Fruit fly (Drosophila melanogaster) whole organism, adult: ENCODE measurements around the gene CG31368.

Experiments
- CG11617 ChIP-seq: fragments of 200-800 bp; sonication (Bioruptor generic); optimal IDR thresholded peaks from 2 replicates; lab custom pipeline; 2017; ENCODE audit warnings: mild to moderate bottlenecking, missing biosample characterization, missing genetic modification reagents, missing genetic modification characterization
- CG12768 ChIP-seq: fragments of 200-800 bp; sonication (Bioruptor generic); optimal IDR thresholded peaks from 2 replicates; lab custom pipeline; 2017; ENCODE audit warnings: missing biosample characterization, missing genetic modification characterization, mild to moderate bottlenecking, moderate library complexity, missing genetic modification reagents
- CG1620 ChIP-seq: fragments of 200-800 bp; sonication (Bioruptor generic); optimal IDR thresholded peaks from 2 replicates; lab custom pipeline; 2016; ENCODE audit warnings: missing biosample characterization, missing genetic modification characterization
- CG33017 ChIP-seq: fragments of 200-800 bp; sonication (Bioruptor generic); optimal IDR thresholded peaks from 2 replicates; lab custom pipeline; 2018; ENCODE audit warnings: missing biosample characterization, mild to moderate bottlenecking, missing genetic modification characterization, moderate library complexity
- CG7045 ChIP-seq: fragments of 200-800 bp; sonication (Bioruptor generic); optimal IDR thresholded peaks from 2 replicates; lab custom pipeline; 2017; ENCODE audit warnings: missing biosample characterization, mild to moderate bottlenecking, missing genetic modification characterization
- CG7101 ChIP-seq: fragments of 200-800 bp; sonication (Bioruptor generic); optimal IDR thresholded peaks from 2 replicates; lab custom pipeline; 2018; ENCODE audit warnings: missing biosample characterization, mild to moderate bottlenecking, missing genetic modification characterization, moderate library complexity
- Clk ChIP-seq: fragments of 200-800 bp; sonication (Bioruptor generic); optimal IDR thresholded peaks from 2 replicates; lab custom pipeline; 2017; ENCODE audit warnings: missing biosample characterization, missing genetic modification characterization
- Hr96 ChIP-seq: fragments of 200-800 bp; sonication (Bioruptor generic); optimal IDR thresholded peaks from 2 replicates; lab custom pipeline; 2016; ENCODE audit warnings: missing biosample characterization, missing genetic modification characterization
- Mnt ChIP-seq: fragments of 200-800 bp; sonication (Bioruptor generic); optimal IDR thresholded peaks from 2 replicates; lab custom pipeline; 2016; ENCODE audit warnings: missing biosample characterization, mild to moderate bottlenecking, missing genetic modification characterization
- bab1 ChIP-seq: fragments of 200-800 bp; sonication (Bioruptor generic); optimal IDR thresholded peaks from 3 replicates; lab custom pipeline; 2019; ENCODE audit warnings: missing biosample characterization, mild to moderate bottlenecking, missing genetic modification characterization, moderate library complexity
- cnc ChIP-seq, 2 experiments: fragments of >200 bp; optimal IDR thresholded peaks; 2 replicates each; lab custom pipeline; 2017
- kay ChIP-seq: fragments of 200-800 bp; sonication (Bioruptor generic); peaks from one replicate; lab custom pipeline; 2016; ENCODE audit warnings: missing biosample characterization, missing genetic modification characterization, borderline replicate concordance
- ovo ChIP-seq: fragments of 200-800 bp; sonication (Bioruptor generic); optimal IDR thresholded peaks from 2 replicates; lab custom pipeline; 2016; ENCODE audit warnings: missing biosample characterization, missing genetic modification characterization
- pad ChIP-seq: fragments of 200-800 bp; sonication (Bioruptor generic); optimal IDR thresholded peaks from 3 replicates; lab custom pipeline; 2017; ENCODE audit warnings: missing biosample characterization, missing genetic modification characterization, mild to moderate bottlenecking, moderate library complexity, missing genetic modification reagents
- tj ChIP-seq: fragments of 200-800 bp; sonication (Bioruptor generic); optimal IDR thresholded peaks from 3 replicates; lab custom pipeline; 2017; ENCODE audit warnings: missing biosample characterization, mild to moderate bottlenecking, missing genetic modification characterization, moderate library complexity
- toe ChIP-seq: fragments of 200-800 bp; sonication (Bioruptor generic); optimal IDR thresholded peaks from 2 replicates; lab custom pipeline; 2016; ENCODE audit warnings: missing biosample characterization, missing genetic modification characterization

The CG31368 gene

DNA sequence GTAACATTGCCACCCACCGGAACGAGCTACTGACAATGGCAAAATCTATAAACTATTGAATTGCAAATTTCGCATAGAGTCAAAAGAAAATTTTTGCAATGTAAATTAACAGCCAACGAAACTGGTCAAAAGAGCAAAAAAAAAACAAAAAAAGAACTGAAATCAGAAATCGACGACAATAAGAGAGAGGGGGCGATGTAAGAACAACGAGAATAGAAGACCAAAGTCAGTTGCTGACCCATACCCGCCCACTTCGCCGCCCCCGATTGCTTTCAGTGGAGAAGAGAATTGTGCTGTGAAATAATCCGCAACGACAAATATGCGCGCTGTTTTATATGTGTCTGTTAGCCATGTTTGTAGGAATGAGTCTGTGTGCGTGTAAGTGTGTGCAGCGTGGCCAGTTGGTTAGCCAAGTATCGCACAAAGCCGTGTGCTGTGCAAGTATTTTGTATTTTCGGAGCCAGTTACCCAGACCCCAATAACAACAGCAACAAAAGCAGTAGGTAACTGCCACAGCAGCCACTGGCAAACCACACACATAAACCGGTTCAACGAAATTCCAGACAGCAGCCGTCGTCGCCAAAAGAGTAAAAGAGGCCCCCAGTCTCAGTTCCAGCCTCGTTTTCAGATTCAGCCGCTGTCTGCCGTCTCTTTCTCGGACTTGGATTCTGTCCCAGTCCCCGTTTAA lies 55.0 kb downstream of the CG31368 start:
- TF ChIP-seq CG33017 (no peak), CG7101 (no peak), Mnt (no peak), bab1 (GFP tag; lab: Kevin White, UChicago) (no peak), ovo (no peak), Hr96 (no peak), CG11617 (GFP tag; lab: Kevin White, UChicago) (no peak), tj (GFP tag; lab: Kevin White, UChicago) (no peak), CG7045 (GFP tag; lab: Kevin White, UChicago) (no peak), CG1620 (GFP tag; lab: Kevin White, UChicago) (no peak), CG12768 (GFP tag; lab: Kevin White, UChicago) (no peak), pad (GFP tag; lab: Kevin White, UChicago) (no peak), toe (GFP tag; lab: Kevin White, UChicago) (no peak)

DNA sequence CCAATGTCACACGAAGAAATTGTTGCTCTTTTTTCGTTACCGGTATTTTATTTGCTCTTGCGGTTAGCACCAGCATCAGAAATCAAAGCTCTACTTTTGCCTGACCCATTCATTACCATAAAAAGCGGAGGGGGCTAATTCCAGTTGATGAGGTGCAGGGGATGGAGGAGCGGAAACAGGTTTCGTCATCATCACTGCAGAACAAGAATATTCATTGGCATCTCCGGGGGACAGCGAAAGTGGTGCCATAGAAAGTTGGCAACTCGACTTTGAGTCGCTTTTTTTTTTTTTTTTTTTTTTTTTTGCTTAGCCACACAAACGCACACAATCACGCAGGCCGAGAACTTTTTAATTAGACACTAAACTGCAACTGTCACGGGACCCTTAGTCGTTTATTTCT lies 58.5 kb downstream of the CG31368 start:
- TF ChIP-seq tj (GFP tag; lab: Kevin White, UChicago) (no peak), kay (no peak), pad (GFP tag; lab: Kevin White, UChicago) (no peak), cnc (optimal IDR thresholded peaks at IDR 0.05; lab: Kevin White, UChicago) (no peak), CG1620 (GFP tag; lab: Kevin White, UChicago) (no peak), Clk (GFP tag; lab: Kevin White, UChicago) (no peak), CG12768 (GFP tag; lab: Kevin White, UChicago) (no peak)
